Fruit fly (Drosophila melanogaster) whole organism, adult: ENCODE measurements around the gene CG32551.

ENCODE experiments used
- CG11617 ChIP-seq: fragments of 200-800 bp; sonication (Bioruptor generic); optimal IDR thresholded peaks from 2 replicates; lab custom pipeline; 2017; ENCODE audit warnings: mild to moderate bottlenecking, missing biosample characterization, missing genetic modification reagents, missing genetic modification characterization
- CG12768 ChIP-seq: fragments of 200-800 bp; sonication (Bioruptor generic); optimal IDR thresholded peaks from 2 replicates; lab custom pipeline; 2017; ENCODE audit warnings: missing biosample characterization, missing genetic modification characterization, mild to moderate bottlenecking, moderate library complexity, missing genetic modification reagents
- CG14711 ChIP-seq: fragments of 200-800 bp; sonication (Bioruptor generic); optimal IDR thresholded peaks from 2 replicates; lab custom pipeline; 2018; ENCODE audit warnings: missing biosample characterization, mild to moderate bottlenecking, missing genetic modification characterization, moderate library complexity
- CG1620 ChIP-seq: fragments of 200-800 bp; sonication (Bioruptor generic); optimal IDR thresholded peaks from 2 replicates; lab custom pipeline; 2016; ENCODE audit warnings: missing biosample characterization, missing genetic modification characterization
- CG33017 ChIP-seq: fragments of 200-800 bp; sonication (Bioruptor generic); optimal IDR thresholded peaks from 2 replicates; lab custom pipeline; 2018; ENCODE audit warnings: missing biosample characterization, mild to moderate bottlenecking, missing genetic modification characterization, moderate library complexity
- CG5204 ChIP-seq: fragments of 200-800 bp; sonication (Bioruptor generic); optimal IDR thresholded peaks from 2 replicates; lab custom pipeline; 2016; ENCODE audit warnings: missing biosample characterization, missing genetic modification characterization
- CG7045 ChIP-seq: fragments of 200-800 bp; sonication (Bioruptor generic); optimal IDR thresholded peaks from 2 replicates; lab custom pipeline; 2017; ENCODE audit warnings: missing biosample characterization, mild to moderate bottlenecking, missing genetic modification characterization
- CG7101 ChIP-seq: fragments of 200-800 bp; sonication (Bioruptor generic); optimal IDR thresholded peaks from 2 replicates; lab custom pipeline; 2018; ENCODE audit warnings: missing biosample characterization, mild to moderate bottlenecking, missing genetic modification characterization, moderate library complexity
- Clk ChIP-seq: fragments of 200-800 bp; sonication (Bioruptor generic); optimal IDR thresholded peaks from 2 replicates; lab custom pipeline; 2017; ENCODE audit warnings: missing biosample characterization, missing genetic modification characterization
- Crg-1 ChIP-seq: fragments of 200-800 bp; sonication (Bioruptor generic); optimal IDR thresholded peaks from 2 replicates; lab custom pipeline; 2016; ENCODE audit warnings: missing biosample characterization, missing genetic modification characterization
- Hr96 ChIP-seq: fragments of 200-800 bp; sonication (Bioruptor generic); optimal IDR thresholded peaks from 2 replicates; lab custom pipeline; 2016; ENCODE audit warnings: missing biosample characterization, missing genetic modification characterization
- Mnt ChIP-seq: fragments of 200-800 bp; sonication (Bioruptor generic); optimal IDR thresholded peaks from 2 replicates; lab custom pipeline; 2016; ENCODE audit warnings: missing biosample characterization, mild to moderate bottlenecking, missing genetic modification characterization
- bab1 ChIP-seq: fragments of 200-800 bp; sonication (Bioruptor generic); optimal IDR thresholded peaks from 3 replicates; lab custom pipeline; 2019; ENCODE audit warnings: missing biosample characterization, mild to moderate bottlenecking, missing genetic modification characterization, moderate library complexity
- cic ChIP-seq: fragments of 200-800 bp; sonication (Bioruptor generic); optimal IDR thresholded peaks from 2 replicates; lab custom pipeline; 2017; ENCODE audit warnings: missing biosample characterization, mild to moderate bottlenecking, missing genetic modification characterization, moderate library complexity
- cnc ChIP-seq, 2 experiments: fragments of >200 bp; optimal IDR thresholded peaks; 2 replicates each; lab custom pipeline; 2017
- kay ChIP-seq: fragments of 200-800 bp; sonication (Bioruptor generic); peaks from one replicate; lab custom pipeline; 2016; ENCODE audit warnings: missing biosample characterization, missing genetic modification characterization, borderline replicate concordance
- ovo ChIP-seq: fragments of 200-800 bp; sonication (Bioruptor generic); optimal IDR thresholded peaks from 2 replicates; lab custom pipeline; 2016; ENCODE audit warnings: missing biosample characterization, missing genetic modification characterization
- pad ChIP-seq: fragments of 200-800 bp; sonication (Bioruptor generic); optimal IDR thresholded peaks from 3 replicates; lab custom pipeline; 2017; ENCODE audit warnings: missing biosample characterization, missing genetic modification characterization, mild to moderate bottlenecking, moderate library complexity, missing genetic modification reagents
- tj ChIP-seq: fragments of 200-800 bp; sonication (Bioruptor generic); optimal IDR thresholded peaks from 3 replicates; lab custom pipeline; 2017; ENCODE audit warnings: missing biosample characterization, mild to moderate bottlenecking, missing genetic modification characterization, moderate library complexity
- toe ChIP-seq: fragments of 200-800 bp; sonication (Bioruptor generic); optimal IDR thresholded peaks from 2 replicates; lab custom pipeline; 2016; ENCODE audit warnings: missing biosample characterization, missing genetic modification characterization

The CG32551 gene

DNA sequence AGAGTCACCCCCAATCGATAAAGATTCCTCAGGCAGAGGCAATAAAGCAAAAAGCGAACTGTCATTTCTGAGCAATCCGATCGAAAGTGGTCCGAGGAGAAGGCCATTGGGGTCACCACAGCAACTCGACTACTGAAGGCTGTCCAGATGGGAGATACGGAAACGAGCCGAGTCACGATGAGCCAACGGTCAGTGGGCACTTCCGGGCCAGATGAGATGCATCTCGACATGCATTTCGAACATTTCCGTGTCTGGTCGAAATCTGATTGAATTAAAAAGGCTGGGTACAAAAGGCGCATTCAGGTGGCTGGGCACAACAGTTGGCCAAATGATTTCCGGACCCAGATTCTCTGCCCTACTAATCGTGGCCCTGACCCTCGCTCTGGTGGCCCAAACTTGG lies at the start of gene CG32551:
Gene CG32551, plus strand, starts transcription at position 301 of the 400 bp plus-strand sequence.
- TF ChIP-seq Mnt (no peak), CG14711 (no peak), CG33017 (tag; lab: Kevin White, UChicago) (no peak), CG7101 (tag; lab: Kevin White, UChicago) (no peak)

DNA sequence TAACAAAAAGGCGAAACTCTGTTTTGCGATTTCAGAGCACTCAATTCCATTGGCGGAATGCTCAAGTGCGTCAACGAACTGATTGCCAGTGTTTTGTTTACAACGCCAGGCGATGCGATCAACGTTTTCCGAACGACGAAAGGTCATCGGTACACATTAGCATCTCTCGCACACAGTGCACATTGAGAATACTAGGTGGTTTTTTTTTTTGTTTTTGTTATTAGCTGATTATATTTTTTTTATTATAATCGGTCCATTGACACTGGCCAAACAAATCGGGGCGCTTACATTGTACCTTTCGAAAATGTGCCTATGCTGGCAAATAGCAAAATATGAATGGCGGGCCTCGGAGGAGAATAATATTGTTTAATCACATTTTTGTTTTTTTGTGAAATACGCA lies 43.5 kb upstream of the CG32551 start:
- no peak for TF ChIP-seq Hr96 (GFP tag; lab: Kevin White, UChicago)
- TF ChIP-seq CG33017 (tag; lab: Kevin White, UChicago): no peak
- no peak for TF ChIP-seq CG7045
- TF ChIP-seq CG14711: no peak
- no peak for TF ChIP-seq toe (GFP tag; lab: Kevin White, UChicago)
- peak; percentile 73 for TF ChIP-seq cic (GFP tag; lab: Kevin White, UChicago)
- no peak for TF ChIP-seq pad
- TF ChIP-seq cnc (optimal IDR thresholded peaks at IDR 0.05; lab: Kevin White, UChicago): no peak
- no peak for TF ChIP-seq CG12768 (GFP tag; lab: Kevin White, UChicago)
- TF ChIP-seq tj (GFP tag; lab: Kevin White, UChicago): peak; percentile 61
- no peak for TF ChIP-seq CG1620 (GFP tag; lab: Kevin White, UChicago)
- TF ChIP-seq Mnt: peak; percentile 44
- TF ChIP-seq kay (GFP tag; lab: Kevin White, UChicago): no peak

DNA sequence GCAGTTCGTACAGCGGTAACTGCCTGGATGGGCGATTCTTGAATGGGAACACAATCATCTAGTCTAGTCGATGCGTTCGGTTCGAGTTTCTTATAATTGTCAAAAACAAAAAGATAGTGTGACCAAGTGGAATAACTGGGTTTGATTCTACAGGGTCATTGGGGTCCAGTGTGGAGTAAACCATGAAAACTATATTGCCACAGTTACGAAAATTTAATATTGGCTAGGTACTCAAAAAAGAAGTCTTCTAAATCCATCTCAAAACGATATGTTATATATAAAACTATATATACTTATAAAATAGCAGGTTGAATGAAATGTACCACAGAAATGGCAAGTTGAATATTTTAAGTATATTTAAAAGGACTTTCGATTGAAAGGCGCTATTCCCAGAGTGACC lies 38.7 kb upstream of the CG32551 start, which contains the start of gene CG34328:
Gene CG34328, minus strand, starts transcription at position 101 of the 400 bp plus-strand sequence.
- TF ChIP-seq Mnt: no peak
- TF ChIP-seq bab1 (GFP tag; lab: Kevin White, UChicago): no peak
- no peak for TF ChIP-seq CG5204 (GFP tag; lab: Kevin White, UChicago)
- no peak for TF ChIP-seq toe (GFP tag; lab: Kevin White, UChicago)
- TF ChIP-seq cnc (optimal IDR thresholded peaks at IDR 0.05; lab: Kevin White, UChicago): no peak
- TF ChIP-seq CG1620 (GFP tag; lab: Kevin White, UChicago): no peak
- no peak for TF ChIP-seq CG33017 (tag; lab: Kevin White, UChicago)
- TF ChIP-seq CG7045: no peak
- TF ChIP-seq tj (GFP tag; lab: Kevin White, UChicago): no peak
- TF ChIP-seq Crg-1 (GFP tag; lab: Kevin White, UChicago): no peak
- TF ChIP-seq CG14711: no peak
- no peak for TF ChIP-seq CG12768 (GFP tag; lab: Kevin White, UChicago)
- TF ChIP-seq ovo (GFP tag; lab: Kevin White, UChicago): no peak
- TF ChIP-seq cic (GFP tag; lab: Kevin White, UChicago): no peak
- TF ChIP-seq kay (GFP tag; lab: Kevin White, UChicago): no peak
- no peak for TF ChIP-seq pad
- no peak for TF ChIP-seq Hr96 (GFP tag; lab: Kevin White, UChicago)

DNA sequence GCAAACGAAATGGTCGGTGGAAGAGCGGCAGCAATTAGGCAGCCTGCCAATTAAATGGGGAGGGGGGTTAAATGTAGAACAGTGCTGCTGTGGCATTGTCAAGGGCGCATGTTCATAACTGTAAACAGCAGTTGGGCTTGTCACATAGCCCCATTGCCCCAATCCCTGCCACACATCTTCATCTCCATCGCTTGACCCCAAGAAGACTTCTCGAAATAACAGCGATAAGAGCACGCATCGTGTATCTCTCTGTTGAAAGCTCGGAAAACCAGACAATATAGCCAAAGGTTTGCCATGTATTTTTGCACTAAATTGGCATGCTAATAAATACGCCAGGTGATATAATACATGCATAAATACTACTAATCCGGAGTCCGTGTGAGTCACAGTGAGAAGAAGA lies 36.1 kb upstream of the CG32551 start:
- TF ChIP-seq CG14711: no peak
- no peak for TF ChIP-seq CG7045
- no peak for TF ChIP-seq Clk (GFP tag; lab: Kevin White, UChicago)
- no peak for TF ChIP-seq toe (GFP tag; lab: Kevin White, UChicago)
- no peak for TF ChIP-seq bab1 (GFP tag; lab: Kevin White, UChicago)
- no peak for TF ChIP-seq kay (GFP tag; lab: Kevin White, UChicago)

DNA sequence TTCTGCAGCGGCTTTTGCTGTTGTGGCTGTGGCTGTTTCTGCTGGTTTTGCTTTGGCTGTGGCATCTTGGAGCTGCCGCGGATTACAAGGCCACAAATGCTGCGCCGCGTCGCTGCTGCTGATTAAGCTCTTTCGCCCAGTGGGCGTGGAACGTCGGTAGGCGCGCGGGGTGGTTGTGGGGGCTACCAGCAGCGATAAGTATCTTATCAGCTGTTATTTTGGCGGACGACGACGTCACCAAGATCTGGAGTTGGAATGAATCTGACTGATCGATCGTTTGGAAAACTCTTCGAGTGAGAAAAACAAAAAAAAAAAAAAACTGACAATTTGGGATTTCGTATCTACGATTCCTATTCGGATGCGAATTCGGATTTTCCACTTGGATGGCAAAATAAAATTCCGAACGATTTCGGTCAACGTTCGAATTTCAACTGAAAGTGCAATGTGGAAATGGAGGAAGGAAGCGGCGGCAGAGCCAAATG lies 34.5 kb upstream of the CG32551 start:
- TF ChIP-seq tj (GFP tag; lab: Kevin White, UChicago) (peak; percentile 77), Mnt (peak; percentile 12), CG1620 (GFP tag; lab: Kevin White, UChicago) (no peak)

DNA sequence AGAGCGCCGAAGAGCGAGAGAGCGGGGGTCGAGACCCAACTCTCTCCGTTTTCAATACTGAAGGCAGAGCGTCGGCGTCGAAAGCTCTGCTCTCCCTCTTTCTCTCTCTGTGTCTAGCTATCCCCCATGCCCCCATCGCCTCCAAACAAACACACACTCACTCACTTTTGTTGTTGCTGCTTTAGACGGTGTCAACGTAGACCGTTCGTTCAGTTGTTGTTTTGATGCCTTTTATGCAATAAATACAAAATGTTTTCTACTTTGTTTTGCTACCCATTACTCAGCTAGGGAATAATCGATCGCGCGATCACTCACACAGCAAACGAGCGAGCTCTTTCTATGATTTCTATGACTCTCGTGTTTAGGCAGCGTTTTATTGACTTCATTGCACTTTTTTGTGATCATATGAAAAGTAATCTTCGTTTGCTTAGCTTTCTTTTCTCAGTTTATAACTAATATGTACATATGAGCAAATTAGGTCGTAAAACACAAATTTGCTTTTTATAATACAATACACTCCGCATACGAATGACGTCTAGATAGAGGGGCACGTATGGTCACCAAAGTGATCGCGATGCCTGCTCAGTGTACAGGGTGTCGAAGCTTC lies 33.9 kb upstream of the CG32551 start:
- peak; percentile 8 for TF ChIP-seq CG7101 (tag; lab: Kevin White, UChicago)
- peak; percentile 54 for TF ChIP-seq CG5204 (GFP tag; lab: Kevin White, UChicago)
- TF ChIP-seq tj (GFP tag; lab: Kevin White, UChicago): peak; percentile 46
- TF ChIP-seq CG33017 (tag; lab: Kevin White, UChicago): no peak
- peak; percentile 91 for TF ChIP-seq kay (GFP tag; lab: Kevin White, UChicago)
- peak; percentile 52 for TF ChIP-seq Hr96 (GFP tag; lab: Kevin White, UChicago)
- peak; percentile 12 for TF ChIP-seq ovo (GFP tag; lab: Kevin White, UChicago)
- TF ChIP-seq CG1620 (GFP tag; lab: Kevin White, UChicago): no peak
- TF ChIP-seq bab1 (GFP tag; lab: Kevin White, UChicago): peak; percentile 13
- no peak for TF ChIP-seq Crg-1 (GFP tag; lab: Kevin White, UChicago)
- peak; percentile 28 for TF ChIP-seq pad
- peak; percentile 51 for TF ChIP-seq CG11617 (GFP tag; lab: Kevin White, UChicago)
- TF ChIP-seq cic (GFP tag; lab: Kevin White, UChicago): peak; percentile 55

DNA sequence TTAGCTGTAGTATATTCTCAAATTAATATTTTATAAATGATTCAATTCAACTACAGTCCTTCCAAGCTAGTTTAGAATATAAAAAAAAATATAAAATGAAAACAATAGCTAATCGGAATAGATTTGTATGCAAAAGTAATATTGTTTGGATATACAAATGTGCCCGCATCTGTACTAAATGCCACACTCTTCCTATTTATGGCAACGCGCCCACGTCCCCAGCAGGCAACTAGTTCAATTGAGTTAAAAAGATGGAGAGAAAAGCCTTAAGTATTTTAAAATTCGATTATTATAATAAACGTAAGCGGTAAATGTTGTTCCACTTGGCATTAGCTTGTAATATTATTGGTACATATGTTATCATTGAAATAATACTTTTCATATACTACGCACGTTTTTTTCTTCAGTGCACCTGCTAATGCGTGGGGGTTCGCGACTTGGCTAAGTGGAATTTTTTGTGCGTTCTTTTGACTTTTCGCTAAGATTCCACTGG lies 33.1 kb upstream of the CG32551 start:
- TF ChIP-seq CG33017 (tag; lab: Kevin White, UChicago) (peak; percentile 46), CG7101 (tag; lab: Kevin White, UChicago) (peak; percentile 17), toe (GFP tag; lab: Kevin White, UChicago) (peak; percentile 28), CG7045 (peak; percentile 31), CG14711 (peak; percentile 57), CG11617 (GFP tag; lab: Kevin White, UChicago) (peak; percentile 7), kay (GFP tag; lab: Kevin White, UChicago) (no peak), cnc (optimal IDR thresholded peaks at IDR 0.05; lab: Kevin White, UChicago) (no peak), Hr96 (GFP tag; lab: Kevin White, UChicago) (peak; percentile 32)
